Fruit fly (Drosophila melanogaster): ENCODE results near the gene Ilp3.

- TF ChIP-seq Ets98B (GFP tag; IDR thresholded peaks at IDR 0.05) (peak; percentile 65), CG8159 (tag; optimal IDR thresholded peaks at IDR 0.05) (peak; percentile 84)
Measured at dm6 chr3L:9848744-9849143, 46.8 kb upstream of the Ilp3 start.

Measured in whole organism, pupa.